Fruit fly (Drosophila melanogaster) ovary, adult (tissue): ENCODE results near the gene Andorra.

ENCODE experiments used
- CG17801 ChIP-seq: fragments of 200-800 bp; optimal IDR thresholded peaks from 2 replicates; lab custom pipeline; 2019; ENCODE audit warnings: missing biosample characterization, mild to moderate bottlenecking, missing genetic modification characterization, moderate library complexity; ENCODE audit not compliant: partially characterized antibody

Gene Andorra

dm6 chrX:18138297-18138696 is 41.0 kb downstream of the Andorra start, which contains the start of gene CG43229:
TSS of gene CG43229 (plus strand) at chrX:18138542.
- TF ChIP-seq CG17801 (GFP tag; lab: Kevin White, UChicago): no peak

dm6 chrX:18136910-18137849 is 42.1 kb downstream of the Andorra start, which contains the start of gene ari-1:
TSS of gene ari-1 (minus strand) at chrX:18137784.
- no peak for TF ChIP-seq CG17801 (GFP tag; lab: Kevin White, UChicago)

- TF ChIP-seq CG17801 (GFP tag; lab: Kevin White, UChicago): no peak
Observed at dm6 chrX:18136059-18136458, 43.2 kb downstream of the Andorra start.

dm6 chrX:18130168-18130567 is 49.1 kb downstream of the Andorra start, which contains the start of gene CG43133:
TSS of gene CG43133 (minus strand) at chrX:18130178.
- no peak for TF ChIP-seq CG17801 (GFP tag; lab: Kevin White, UChicago)

dm6 chrX:18129297-18129696 is 50.0 kb downstream of the Andorra start:
- TF ChIP-seq CG17801 (GFP tag; lab: Kevin White, UChicago): no peak
